Fruit fly (Drosophila melanogaster): ENCODE results near the gene CG2076.
A peak's percentile ranks its signal among the peaks of the same experiment; 100 is the strongest.

- TF ChIP-seq Myc (optimal IDR thresholded peaks at IDR 0.05) (no peak), CG32264 (GFP tag; optimal IDR thresholded peaks at IDR 0.05) (no peak), Hnf4 (GFP tag; optimal IDR thresholded peaks at IDR 0.05) (no peak), Vsx2 (GFP tag; optimal IDR thresholded peaks at IDR 0.05; ENCODE audit: partially characterized antibody) (no peak), Hr78 (GFP tag; optimal IDR thresholded peaks at IDR 0.05) (no peak), Abd-B (GFP tag; optimal IDR thresholded peaks at IDR 0.05) (no peak), ey (GFP tag; optimal IDR thresholded peaks at IDR 0.05) (peak; percentile 23), h (GFP tag; optimal IDR thresholded peaks at IDR 0.05) (no peak), dl (GFP tag; optimal IDR thresholded peaks at IDR 0.05; ENCODE audit: insufficient read depth in 1 of 2, partially characterized antibody in 2 of 2) (no peak), GATAd (GFP tag; optimal IDR thresholded peaks at IDR 0.05) (no peak), lola (GFP tag; optimal IDR thresholded peaks at IDR 0.05) (no peak), Dif (GFP tag; optimal IDR thresholded peaks at IDR 0.05; ENCODE audit: partially characterized antibody) (no peak), foxo (GFP tag; optimal IDR thresholded peaks at IDR 0.05) (no peak), HLH106 (tag; optimal IDR thresholded peaks at IDR 0.05) (peak; percentile 55)
Observed at dm6 chrX:11088778-11089340, 1.2 kb upstream of the CG2076 start, which contains the start of gene Vago.
